Worm (Caenorhabditis elegans): ENCODE data around the gene T19H12.15.
"Not testable (repeated sequence)": the region's sequence is repeated elsewhere in the genome, so short reads cannot be mapped to it uniquely, and the experiment has no call there.

The T19H12.15 gene

DNA sequence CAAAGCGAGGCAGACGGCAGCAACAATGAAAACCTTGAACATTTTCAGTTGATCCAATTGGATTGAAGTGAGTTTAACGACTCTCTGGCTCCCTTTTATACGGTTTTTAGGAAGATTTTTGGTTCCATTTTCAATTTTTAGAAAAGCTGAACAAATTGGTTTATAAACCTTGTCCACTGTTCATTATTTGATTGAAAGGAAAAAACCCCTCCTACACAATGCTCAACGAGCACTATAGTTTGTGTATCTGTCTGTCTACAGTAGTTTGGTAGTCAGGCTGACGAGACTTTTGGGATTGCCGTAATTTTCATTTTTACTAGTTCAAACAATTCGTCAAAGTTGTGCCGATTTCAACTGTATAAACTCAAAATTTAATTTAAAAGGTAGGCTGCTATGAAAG lies at the start of gene T19H12.15:
TSS of gene T19H12.15 (minus strand) at position 101 of the 400 bp plus-strand sequence.
- TF ChIP-seq unc-62 (GFP tag; optimal IDR thresholded peaks at IDR 0.05), result no peak

DNA sequence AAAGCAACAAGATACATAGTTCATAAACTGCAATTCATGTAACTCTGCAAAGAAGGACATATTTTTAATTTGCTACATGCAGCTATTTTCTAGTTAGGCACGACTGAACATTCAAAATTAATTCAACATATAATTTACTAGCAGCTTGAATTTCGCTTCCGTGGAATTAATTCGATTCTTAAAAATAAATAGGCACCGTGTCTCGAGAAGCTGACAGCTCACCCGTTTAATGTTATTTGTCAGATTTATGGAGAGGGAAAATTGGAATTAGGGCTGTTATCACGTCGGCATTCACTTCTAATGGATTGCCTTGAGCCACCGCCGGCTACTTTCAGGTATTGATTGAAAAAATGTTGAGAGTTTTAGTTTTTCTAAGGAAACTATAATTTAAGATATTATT lies 47.2 kb upstream of the T19H12.15 start, which contains the start of gene srh-21:
TSS of gene srh-21 (plus strand) at position 301 of the 400 bp plus-strand sequence.
- no peak for TF ChIP-seq unc-62 (GFP tag; optimal IDR thresholded peaks at IDR 0.05)

DNA sequence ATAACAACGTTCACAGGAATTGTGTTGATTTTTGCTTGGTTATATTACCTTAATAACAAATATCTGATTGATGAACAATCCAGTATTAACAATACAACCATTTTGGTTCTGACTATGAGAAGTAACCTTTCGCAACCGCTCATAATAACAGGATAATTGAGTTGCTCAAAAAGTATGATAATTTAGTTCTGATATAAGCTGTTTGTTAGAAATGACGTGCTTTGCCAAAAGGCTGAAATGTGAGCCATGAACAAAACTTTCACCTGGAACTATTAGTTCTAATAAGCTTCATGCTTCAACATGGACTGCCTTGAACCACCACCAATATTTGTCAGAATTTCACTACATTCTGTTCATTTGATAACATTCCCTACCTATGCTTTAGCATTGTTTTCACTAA lies 45.5 kb upstream of the T19H12.15 start, which contains the start of gene srh-20:
TSS of gene srh-20 (plus strand) at position 301 of the 400 bp plus-strand sequence.
- no peak for TF ChIP-seq unc-62 (GFP tag; optimal IDR thresholded peaks at IDR 0.05)

DNA sequence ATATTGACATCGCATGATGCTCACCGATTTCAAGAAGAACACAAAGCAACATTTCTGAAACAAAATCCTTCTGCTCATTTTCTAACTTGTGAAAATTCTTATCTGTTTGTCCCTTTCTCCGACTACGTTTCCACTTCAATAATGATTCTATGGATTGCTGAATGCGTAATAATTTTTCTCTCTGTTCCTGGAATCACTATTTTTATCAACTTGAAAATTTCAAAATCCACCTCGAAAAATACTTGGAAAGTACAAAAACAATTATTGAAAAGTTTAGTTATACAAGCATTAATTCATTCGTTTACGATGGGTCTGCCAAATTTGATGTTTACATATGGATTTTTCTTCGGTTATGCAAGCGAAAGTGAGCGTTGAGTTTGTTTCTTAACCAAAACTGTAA lies 42.9 kb upstream of the T19H12.15 start, which contains the start of gene srh-22:
TSS of gene srh-22 (plus strand) at position 301 of the 400 bp plus-strand sequence.
- no peak for TF ChIP-seq unc-62 (GFP tag; optimal IDR thresholded peaks at IDR 0.05)

DNA sequence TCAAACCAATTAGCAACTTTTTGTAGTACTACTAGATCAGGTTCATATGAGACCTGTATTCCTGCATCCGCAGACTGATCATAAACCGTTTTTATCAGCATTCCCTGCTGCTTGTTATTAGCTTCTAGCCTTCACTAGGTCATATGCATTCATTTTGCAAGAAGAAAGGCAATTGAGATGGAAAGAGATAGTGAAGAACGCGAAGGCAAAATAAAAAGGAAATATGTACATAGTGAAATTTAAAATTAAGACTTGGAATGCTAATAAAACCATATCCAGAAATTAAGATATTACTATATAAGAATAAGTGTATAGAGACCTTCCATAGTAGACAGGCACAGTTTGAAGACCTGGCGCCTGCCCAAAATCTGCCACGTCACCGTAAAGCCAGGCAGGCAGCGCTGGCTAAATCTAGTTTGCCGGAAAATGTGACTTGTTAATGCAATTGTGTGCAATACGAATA lies 41.6 kb upstream of the T19H12.15 start, which contains the start of the genes C02E7.8 and srh-23:
TSS of gene C02E7.8 (minus strand) at position 101 of the 463 bp plus-strand sequence.
TSS of gene srh-23 (plus strand) at position 413 of the 463 bp plus-strand sequence.
- TF ChIP-seq unc-62 (GFP tag; optimal IDR thresholded peaks at IDR 0.05), result no peak

- no peak for TF ChIP-seq unc-62 (GFP tag; optimal IDR thresholded peaks at IDR 0.05)
Measured at ce11 chrV:4918664-4919257, 39.6 kb upstream of the T19H12.15 start, which contains the start of gene C02E7.6. Gene C02E7.6, plus strand, starts transcription at chrV:4919207.

- no peak for TF ChIP-seq unc-62 (GFP tag; optimal IDR thresholded peaks at IDR 0.05)
Measured at ce11 chrV:4918091-4918624, 39.0 kb upstream of the T19H12.15 start, which contains the start of gene C02E7.7. Gene C02E7.7, minus strand, starts transcription at chrV:4918574.

- no peak for TF ChIP-seq unc-62 (GFP tag; optimal IDR thresholded peaks at IDR 0.05)
Measured at ce11 chrV:4914879-4915278, 35.7 kb upstream of the T19H12.15 start, which contains the start of gene H23N18.6. Gene H23N18.6, minus strand, starts transcription at chrV:4915079.

- TF ChIP-seq unc-62 (GFP tag; optimal IDR thresholded peaks at IDR 0.05), result no peak
Measured at ce11 chrV:4913853-4914252, 34.7 kb upstream of the T19H12.15 start.

ce11 chrV:4912313-4912712 lies 33.2 kb upstream of the T19H12.15 start, which contains the start of gene H23N18.5:
Gene H23N18.5, minus strand, starts transcription at chrV:4912381.
- TF ChIP-seq unc-62 (GFP tag; optimal IDR thresholded peaks at IDR 0.05), result no peak

DNA sequence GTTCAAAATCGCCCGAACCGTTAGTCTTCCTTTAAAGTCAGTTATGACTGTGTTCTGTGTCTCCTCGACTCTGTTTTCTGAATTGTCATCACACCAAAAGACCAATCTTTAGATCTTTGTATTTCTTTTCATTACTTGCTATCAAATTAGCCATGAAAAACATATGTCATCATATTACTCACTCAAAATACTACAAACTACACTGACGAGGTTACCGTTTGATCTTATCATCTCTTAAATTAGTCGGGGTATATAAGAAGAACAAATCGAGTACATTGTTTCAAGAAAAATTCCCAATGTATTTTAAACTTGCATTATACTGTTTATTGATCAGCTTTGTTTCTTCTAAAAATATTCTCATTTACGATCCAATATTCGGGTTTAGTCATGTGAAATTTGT lies 29.4 kb upstream of the T19H12.15 start, which contains the start of gene ugt-13:
TSS of gene ugt-13 (plus strand) at position 294 of the 400 bp plus-strand sequence.
- TF ChIP-seq unc-62 (GFP tag; optimal IDR thresholded peaks at IDR 0.05), result no peak

ce11 chrV:4905953-4906352 lies 26.8 kb upstream of the T19H12.15 start, which contains the start of gene ugt-14:
Gene ugt-14, plus strand, starts transcription at chrV:4906253.
- TF ChIP-seq unc-62 (GFP tag; optimal IDR thresholded peaks at IDR 0.05), result no peak

- no peak for TF ChIP-seq unc-62 (GFP tag; optimal IDR thresholded peaks at IDR 0.05)
Measured at ce11 chrV:4903696-4904095, 24.5 kb upstream of the T19H12.15 start, which contains the start of gene ugt-8. Gene ugt-8, plus strand, starts transcription at chrV:4903930.

ce11 chrV:4901074-4901473 lies 21.9 kb upstream of the T19H12.15 start, which contains the start of gene ugt-67:
Gene ugt-67, plus strand, starts transcription at chrV:4901374.
- no peak for TF ChIP-seq unc-62 (GFP tag; optimal IDR thresholded peaks at IDR 0.05)

ce11 chrV:4900020-4900419 lies 20.9 kb upstream of the T19H12.15 start, which contains the start of gene ugt-10:
Gene ugt-10, minus strand, starts transcription at chrV:4900120.
- TF ChIP-seq unc-62 (GFP tag; optimal IDR thresholded peaks at IDR 0.05), result not testable (repeated sequence)

DNA sequence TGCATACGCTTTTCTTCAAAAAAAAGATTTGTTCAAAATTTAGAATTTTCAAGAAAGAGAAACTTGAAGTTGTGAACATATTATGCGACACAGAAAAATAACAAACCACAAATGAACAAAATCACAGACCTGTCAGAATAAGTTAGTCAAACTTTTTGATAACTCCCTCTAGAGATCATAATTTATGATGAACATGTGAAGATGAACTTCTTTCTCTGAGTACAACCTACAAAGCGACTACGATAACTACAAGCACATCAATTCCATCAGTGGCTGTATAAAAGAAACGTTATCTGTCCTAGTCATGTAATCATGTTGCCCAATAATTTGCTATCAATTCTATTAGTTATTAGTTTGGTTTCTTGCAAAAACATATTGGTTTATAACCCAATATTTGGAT lies 16.6 kb upstream of the T19H12.15 start, which contains the start of gene ugt-9:
TSS of gene ugt-9 (plus strand) at position 305 of the 400 bp plus-strand sequence.
- TF ChIP-seq unc-62 (GFP tag; optimal IDR thresholded peaks at IDR 0.05), result no peak

Data from whole organism, dauer.